Fruit fly (Drosophila melanogaster) S2 (cell line): ENCODE data around the gene CG32104.

Experiments used
- CG8478 ChIP-seq: fragments of >200 bp; optimal IDR thresholded peaks from 2 replicates; lab custom pipeline; 2018
- CTCF ChIP-seq, 2 experiments: fragments of >200 bp; optimal IDR thresholded peaks; 2 replicates each; lab custom pipeline; 2018

dm6 chr3L:12374420-12374819 lies 24.7 kb downstream of the CG32104 start:
- no peak for TF ChIP-seq CTCF (optimal IDR thresholded peaks at IDR 0.05; lab: Kevin White, UChicago)
- TF ChIP-seq CG8478, result no peak
